Worm (Caenorhabditis elegans) whole organism, young adult: ENCODE data around the gene C46F11.5.

Experiments used
- B0261.1 ChIP-seq: sonication (generic microtip); optimal IDR thresholded peaks from 2 replicates; lab custom pipeline; 2016; ENCODE audit warnings: mild to moderate bottlenecking, missing genetic modification characterization, moderate library complexity, missing compliant biosample characterization
- C17E4.6 ChIP-seq: fragments of 200-800 bp; sonication (Bioruptor generic); IDR thresholded peaks from 2 replicates; pipeline ENCODE4 v1.3.6; 2022; ENCODE audit warnings: missing genetic modification reagents, missing genetic modification characterization, missing compliant biosample characterization
- F33H1.4 ChIP-seq: fragments of 200-800 bp; sonication (Bioruptor generic); IDR thresholded peaks from 2 replicates; pipeline ENCODE4 v1.3.6; 2022; ENCODE audit warnings: missing genetic modification reagents, missing genetic modification characterization, missing compliant biosample characterization
- F52B5.7 ChIP-seq: sonication (generic microtip); optimal IDR thresholded peaks from 2 replicates; lab custom pipeline; 2016; ENCODE audit warnings: mild to moderate bottlenecking, missing genetic modification characterization, missing compliant biosample characterization
- Y53F4B.3 ChIP-seq: fragments of 200-800 bp; sonication (Bioruptor generic); IDR thresholded peaks from 2 replicates; pipeline ENCODE4 v1.3.6; 2022; ENCODE audit warnings: missing genetic modification reagents, missing genetic modification characterization, missing compliant biosample characterization
- ama-1 ChIP-seq, 3 experiments: fragments of 150-350 bp in 1 of 3; sonication (generic microtip) in 2 of 3; optimal IDR thresholded peaks; 2 replicates each; lab custom pipeline; 2014 to 2018; ENCODE audit warnings: missing biosample characterization in 2 of 3, missing genetic modification characterization in 2 of 3, missing genetic modification reagents in 2 of 3
- aptf-2 ChIP-seq: fragments of 200-800 bp; sonication (Bioruptor generic); conservative IDR thresholded peaks from 2 replicates; pipeline ENCODE4 v1.3.6; 2022; ENCODE audit warnings: missing genetic modification reagents, missing genetic modification characterization, missing compliant biosample characterization
- athp-1 ChIP-seq: sonication (generic microtip); optimal IDR thresholded peaks from 2 replicates; lab custom pipeline; 2017; ENCODE audit warnings: mild to moderate bottlenecking, missing genetic modification characterization, missing compliant biosample characterization
- attf-5 ChIP-seq: fragments of 200-800 bp; sonication (Bioruptor generic); optimal IDR thresholded peaks from 2 replicates; lab custom pipeline; 2018; ENCODE audit warnings: mild to moderate bottlenecking, missing genetic modification characterization, missing compliant biosample characterization
- cebp-1 ChIP-seq, 2 experiments: fragments of 200-800 bp in 1 of 2; sonication (Bioruptor generic) in 1 of 2; sonication (generic microtip) in 1 of 2; IDR thresholded peaks in 1 of 2; optimal IDR thresholded peaks in 1 of 2; 2 replicates each; pipeline versions ENCODE4 v1.3.6 to Lab custom; 2017 to 2022; ENCODE audit warnings: missing compliant biosample characterization in 2 of 2, missing genetic modification characterization in 2 of 2, mild to moderate bottlenecking in 1 of 2, missing genetic modification reagents in 1 of 2, moderate library complexity in 1 of 2
- die-1 ChIP-seq: sonication (generic microtip); optimal IDR thresholded peaks from 2 replicates; lab custom pipeline; 2016; ENCODE audit warnings: missing genotype, mild to moderate bottlenecking, missing genetic modification characterization, missing compliant biosample characterization
- hlh-12 ChIP-seq: sonication (generic microtip); optimal IDR thresholded peaks from 2 replicates; lab custom pipeline; 2016; ENCODE audit warnings: missing genetic modification characterization, missing compliant biosample characterization
- hmg-1.2 ChIP-seq: fragments of 200-800 bp; sonication (Bioruptor generic); IDR thresholded peaks from 2 replicates; pipeline ENCODE4 v1.3.6; 2022; ENCODE audit warnings: missing genetic modification reagents, missing genetic modification characterization, missing compliant biosample characterization
- hrde-1 ChIP-seq: sonication (generic microtip); optimal IDR thresholded peaks from 2 replicates; lab custom pipeline; 2016; ENCODE audit warnings: missing genetic modification characterization, mild to moderate bottlenecking, missing compliant biosample characterization, moderate library complexity, missing genotype, missing genetic modification reagents, borderline replicate concordance
- let-607 ChIP-seq, 2 experiments: fragments of 200-800 bp in 1 of 2; sonication (Bioruptor generic) in 1 of 2; sonication (generic microtip) in 1 of 2; optimal IDR thresholded peaks; 2 replicates each; lab custom pipeline; 2016 to 2018; ENCODE audit warnings: mild to moderate bottlenecking in 2 of 2, missing compliant biosample characterization in 2 of 2, missing genetic modification characterization in 2 of 2, moderate library complexity in 2 of 2, missing genotype in 1 of 2
- lin-35 ChIP-seq, 3 experiments: fragments of 150-350 bp in 2 of 3; sonication (generic microtip) in 1 of 3; optimal IDR thresholded peaks; 2 replicates each; lab custom pipeline; 2014 to 2018; ENCODE audit warnings: missing biosample characterization in 3 of 3, missing genetic modification characterization in 3 of 3, missing genetic modification reagents in 3 of 3
- lin-40 ChIP-seq: sonication (generic microtip); optimal IDR thresholded peaks from 2 replicates; lab custom pipeline; 2016; ENCODE audit warnings: missing genetic modification characterization, mild to moderate bottlenecking, missing compliant biosample characterization, missing genotype, missing genetic modification reagents
- madf-3 ChIP-seq: fragments of 200-800 bp; sonication (Bioruptor generic); IDR thresholded peaks from 2 replicates; pipeline ENCODE4 v1.3.6; 2022; ENCODE audit warnings: missing genetic modification reagents, missing genetic modification characterization, missing compliant biosample characterization
- mxl-1 ChIP-seq: sonication (generic microtip); optimal IDR thresholded peaks from 2 replicates; lab custom pipeline; 2016; ENCODE audit warnings: missing genetic modification characterization, missing compliant biosample characterization
- nfya-2 ChIP-seq: fragments of 200-800 bp; sonication (Bioruptor generic); IDR thresholded peaks from 2 replicates; pipeline ENCODE4 v1.3.6; 2022; ENCODE audit warnings: missing genetic modification reagents, missing genetic modification characterization, missing compliant biosample characterization
- nhr-120 ChIP-seq: fragments of 200-800 bp; sonication (Bioruptor generic); IDR thresholded peaks from 2 replicates; pipeline ENCODE4 v1.3.6; 2022; ENCODE audit warnings: missing genetic modification characterization, missing compliant biosample characterization
- nhr-80 ChIP-seq: sonication (generic microtip); optimal IDR thresholded peaks from 2 replicates; lab custom pipeline; 2016; ENCODE audit warnings: missing genetic modification characterization, missing compliant biosample characterization
- nhr-90 ChIP-seq: sonication (generic microtip); optimal IDR thresholded peaks from 2 replicates; lab custom pipeline; 2016; ENCODE audit warnings: missing genotype, mild to moderate bottlenecking, missing genetic modification characterization, missing compliant biosample characterization
- rec-8 ChIP-seq, 2 experiments: sonication (generic microtip); optimal IDR thresholded peaks; 2 replicates each; lab custom pipeline; 2016; ENCODE audit warnings: mild to moderate bottlenecking in 2 of 2, missing genetic modification characterization in 2 of 2, missing genetic modification reagents in 2 of 2, missing genotype in 2 of 2, missing biosample characterization in 1 of 2, missing compliant biosample characterization in 1 of 2, moderate library complexity in 1 of 2
- snpc-3.4 ChIP-seq: sonication (generic microtip); optimal IDR thresholded peaks from 2 replicates; lab custom pipeline; 2017; ENCODE audit warnings: missing genetic modification characterization, mild to moderate bottlenecking, missing compliant biosample characterization, antibody characterized with exemption, moderate library complexity, missing genotype, missing genetic modification reagents
- snpc-4 ChIP-seq, 5 experiments: fragments of 150-350 bp in 1 of 5; sonication (generic microtip) in 4 of 5; optimal IDR thresholded peaks; 2 replicates each; lab custom pipeline; 2014 to 2018; ENCODE audit warnings: missing genetic modification characterization in 5 of 5, missing biosample characterization in 3 of 5, antibody characterized with exemption in 2 of 5, mild to moderate bottlenecking in 2 of 5, missing compliant biosample characterization in 2 of 5, missing genotype in 2 of 5, moderate library complexity in 2 of 5, missing genetic modification reagents in 1 of 5
- somi-1 ChIP-seq: fragments of 200-800 bp; sonication (Bioruptor generic); optimal IDR thresholded peaks from 2 replicates; lab custom pipeline; 2018; ENCODE audit warnings: mild to moderate bottlenecking, missing genetic modification characterization, missing compliant biosample characterization
- zfh-2 ChIP-seq: fragments of 200-800 bp; sonication (Bioruptor generic); conservative IDR thresholded peaks from 2 replicates; pipeline ENCODE4 v1.3.6; 2022; ENCODE audit warnings: missing genetic modification reagents, missing genetic modification characterization, missing compliant biosample characterization

C46F11.5 gene

DNA sequence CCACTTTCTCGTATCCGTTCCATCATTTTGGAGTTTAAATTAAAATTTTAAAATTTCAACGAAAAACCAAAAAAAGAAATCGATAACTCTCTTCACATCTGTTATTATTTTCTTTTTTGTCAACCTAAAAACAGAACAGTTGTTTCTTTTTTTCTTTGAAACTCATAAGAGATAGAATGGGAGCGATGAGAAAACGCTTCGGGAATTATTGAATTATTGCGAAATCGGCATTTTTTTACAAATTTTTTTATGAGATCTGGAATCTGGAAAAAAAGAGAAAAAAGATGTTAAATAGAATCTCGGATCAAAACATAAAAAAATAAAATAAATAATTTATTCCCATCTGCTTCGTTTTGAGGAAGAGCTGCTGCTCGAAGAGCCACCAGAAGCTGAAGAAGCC, at the start of gene C46F11.5:
Gene C46F11.5 (minus strand): TSS at position 128 of the 400 bp plus-strand sequence.
- TF ChIP-seq B0261.1 (tag; lab: Kevin White, UChicago) (no peak), cebp-1 (GFP tag; IDR thresholded peaks at IDR 0.05; lab: Robert Waterston, UW) (peak; percentile 75), cebp-1 (tag; optimal IDR thresholded peaks at IDR 0.05; lab: Kevin White, UChicago) (peak; percentile 97)

DNA sequence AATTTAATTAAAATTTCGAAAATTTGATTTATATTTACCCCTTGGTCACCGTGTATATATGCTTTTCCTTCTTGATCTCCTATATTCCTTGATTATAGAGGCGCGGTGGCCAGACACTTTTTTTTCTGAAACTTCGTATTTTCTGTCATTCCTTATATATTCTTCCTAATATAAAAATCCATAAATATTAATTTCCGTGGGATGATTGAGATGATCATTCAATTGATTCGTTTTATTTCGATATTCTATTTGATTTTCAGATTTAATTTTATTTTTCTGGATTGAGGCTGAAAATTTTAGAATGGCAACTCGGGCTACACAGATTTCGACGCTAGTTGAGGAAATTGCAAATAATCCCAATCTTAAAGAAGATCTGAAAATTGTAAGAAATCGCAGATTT, 49.2 kb upstream of the C46F11.5 start, which contains the start of gene dph-1:
Gene dph-1 (plus strand): TSS at position 301 of the 400 bp plus-strand sequence.
- no peak for TF ChIP-seq rec-8 (tag; optimal IDR thresholded peaks at IDR 0.05; lab: Kevin White, UChicago)

DNA sequence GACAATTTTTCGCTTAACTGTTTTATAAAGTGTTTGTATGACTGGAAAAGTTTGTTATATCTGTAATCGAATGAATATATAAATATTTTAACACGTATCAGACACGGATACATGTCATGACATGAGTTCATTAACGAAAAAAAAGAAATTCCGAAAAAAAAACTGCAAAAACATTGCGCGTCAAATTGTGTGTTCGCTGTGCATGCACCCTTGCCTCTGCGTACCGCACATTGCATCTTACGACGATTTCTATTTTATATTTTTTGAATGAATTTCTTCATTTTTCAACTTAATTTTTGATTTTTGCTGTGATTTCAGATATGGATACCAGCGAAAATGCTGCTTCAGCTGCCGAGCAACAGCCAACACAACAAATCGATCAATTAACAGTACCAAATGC, 47.6 kb upstream of the C46F11.5 start, which contains the start of gene wdr-5.1:
Gene wdr-5.1 (plus strand): TSS at position 319 of the 400 bp plus-strand sequence.
- TF ChIP-seq nhr-80 (tag; lab: Kevin White, UChicago) (no peak), F33H1.4 (GFP tag; lab: Robert Waterston, UW) (peak; percentile 15; the same call in 1 of the 2 replicates), cebp-1 (GFP tag; IDR thresholded peaks at IDR 0.05; lab: Robert Waterston, UW) (no peak), cebp-1 (tag; optimal IDR thresholded peaks at IDR 0.05; lab: Kevin White, UChicago) (peak; percentile 50), let-607 (tag; optimal IDR thresholded peaks at IDR 0.05; lab: Kevin White, UChicago) (peak in 1 of 2 experiments; percentile 7), nhr-120 (GFP tag; lab: Robert Waterston, UW) (no peak), ama-1 (optimal IDR thresholded peaks at IDR 0.05; lab: Kevin White, UChicago) (peak; percentile 45), ama-1 (GFP tag; optimal IDR thresholded peaks at IDR 0.05; lab: Kevin White, UChicago) (no peak), Y53F4B.3 (no peak), F52B5.7 (no peak), snpc-3.4 (tag; lab: Kevin White, UChicago) (peak; percentile 26)

DNA sequence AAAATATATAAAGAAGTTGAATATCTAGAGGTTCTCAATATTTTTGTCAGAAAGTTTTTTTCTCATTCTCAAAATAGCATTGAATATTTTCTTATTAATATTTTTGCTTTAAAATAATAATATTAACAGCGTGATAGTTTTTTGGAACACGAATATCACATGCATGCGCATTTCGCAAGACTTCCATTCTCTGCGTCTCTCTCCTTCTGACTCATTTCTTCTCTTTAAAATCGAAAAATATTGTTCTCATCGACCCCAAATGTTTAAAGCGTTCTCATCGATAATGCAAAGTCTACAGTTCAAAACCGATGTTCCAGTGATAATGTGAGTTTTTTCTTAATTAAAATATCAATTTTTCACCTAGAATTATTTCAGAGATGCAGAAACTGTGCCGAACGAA, 46.0 kb upstream of the C46F11.5 start, which contains the start of gene C14B1.3:
Gene C14B1.3 (plus strand): TSS at position 168 of the 400 bp plus-strand sequence.
- no peak for TF ChIP-seq nhr-120 (GFP tag; lab: Robert Waterston, UW)
- TF ChIP-seq lin-40: peak; percentile 12
- TF ChIP-seq nhr-90: no peak
- peak; percentile 80 for TF ChIP-seq attf-5 (GFP tag; lab: Kevin White, UChicago)
- TF ChIP-seq nfya-2 (GFP tag; lab: Robert Waterston, UW): no peak
- peak in 1 of 2 experiments; percentile 75 for TF ChIP-seq let-607 (tag; optimal IDR thresholded peaks at IDR 0.05; lab: Kevin White, UChicago)
- peak in 1 of 3 experiments; percentile 13 for TF ChIP-seq lin-35 (GFP tag; optimal IDR thresholded peaks at IDR 0.05; lab: Kevin White, UChicago)
- no peak for TF ChIP-seq zfh-2 (GFP tag; lab: Robert Waterston, UW)
- no peak for TF ChIP-seq mxl-1 (tag; lab: Kevin White, UChicago)
- TF ChIP-seq hlh-12: no peak
- peak; percentile 39 for TF ChIP-seq ama-1 (optimal IDR thresholded peaks at IDR 0.05; lab: Kevin White, UChicago)
- no peak for TF ChIP-seq ama-1 (GFP tag; optimal IDR thresholded peaks at IDR 0.05; lab: Kevin White, UChicago)
- no peak for TF ChIP-seq athp-1 (tag; lab: Kevin White, UChicago)
- peak; percentile 98 for TF ChIP-seq cebp-1 (GFP tag; IDR thresholded peaks at IDR 0.05; lab: Robert Waterston, UW)
- TF ChIP-seq cebp-1 (tag; optimal IDR thresholded peaks at IDR 0.05; lab: Kevin White, UChicago): peak; percentile 99
- no peak for TF ChIP-seq snpc-4 (GFP tag; optimal IDR thresholded peaks at IDR 0.05; lab: Kevin White, UChicago)
- peak in 2 of 4 experiments; percentile 22 to 34 for TF ChIP-seq snpc-4 (tag; optimal IDR thresholded peaks at IDR 0.05; lab: Kevin White, UChicago)
- no peak for TF ChIP-seq C17E4.6
- TF ChIP-seq die-1 (tag; lab: Kevin White, UChicago): no peak
- peak; percentile 23 for TF ChIP-seq nhr-80 (tag; lab: Kevin White, UChicago)
- no peak for TF ChIP-seq hrde-1 (tag; lab: Kevin White, UChicago)
- TF ChIP-seq madf-3 (GFP tag; lab: Robert Waterston, UW): no peak
- TF ChIP-seq somi-1 (GFP tag; lab: Kevin White, UChicago): no peak
- no peak for TF ChIP-seq aptf-2 (GFP tag; lab: Robert Waterston, UW)
- peak; percentile 28; the same call in 1 of the 2 replicates for TF ChIP-seq hmg-1.2 (GFP tag; lab: Robert Waterston, UW)
